Fruit fly (Drosophila melanogaster) whole organism, embryonic: ENCODE data around the gene CG31875.

ENCODE experiments used
- Abd-B ChIP-seq: fragments of 200-800 bp; sonication (Bioruptor generic); optimal IDR thresholded peaks from 2 replicates; lab custom pipeline; 2018; ENCODE audit warnings: missing biosample characterization, mild to moderate bottlenecking, missing genetic modification characterization, moderate library complexity
- Atf-2 ChIP-seq: fragments of 200-800 bp; sonication (Bioruptor generic); optimal IDR thresholded peaks from 2 replicates; lab custom pipeline; 2016; ENCODE audit warnings: missing biosample characterization, missing genetic modification characterization
- Atf3 ChIP-seq: fragments of 200-800 bp; sonication (Bioruptor generic); optimal IDR thresholded peaks from 3 replicates; lab custom pipeline; 2016; ENCODE audit warnings: missing biosample characterization, missing genetic modification characterization
- CG10979 ChIP-seq: fragments of 200-800 bp; sonication (Bioruptor generic); optimal IDR thresholded peaks from 2 replicates; lab custom pipeline; 2018; ENCODE audit warnings: missing biosample characterization, mild to moderate bottlenecking, missing genetic modification characterization, moderate library complexity
- CG14050 ChIP-seq: fragments of 200-800 bp; sonication (Bioruptor generic); IDR thresholded peaks from 3 replicates; pipeline ENCODE4 v1.3.6; 2022; ENCODE audit warnings: missing biosample characterization, missing genetic modification characterization
- CG1647 ChIP-seq: fragments of 200-800 bp; sonication (Bioruptor generic); optimal IDR thresholded peaks from 3 replicates; lab custom pipeline; 2016; ENCODE audit warnings: missing biosample characterization, missing genetic modification characterization
- CG16815 ChIP-seq: fragments of 200-800 bp; sonication (Bioruptor generic); optimal IDR thresholded peaks from 3 replicates; lab custom pipeline; 2017; ENCODE audit warnings: missing biosample characterization, mild to moderate bottlenecking, missing genetic modification characterization
- CG17612 ChIP-seq: fragments of 200-800 bp; sonication (Bioruptor generic); IDR thresholded peaks from 2 replicates; pipeline ENCODE4 v1.3.6; 2022; ENCODE audit warnings: missing biosample characterization, missing genetic modification characterization
- CG18764 ChIP-seq: fragments of 200-800 bp; sonication (Bioruptor generic); optimal IDR thresholded peaks from 3 replicates; lab custom pipeline; 2016; ENCODE audit warnings: missing biosample characterization, missing genetic modification characterization
- CG30431 ChIP-seq: fragments of 200-800 bp; sonication (Bioruptor generic); optimal IDR thresholded peaks from 2 replicates; lab custom pipeline; 2017; ENCODE audit warnings: missing biosample characterization, missing genetic modification characterization
- CG33213 ChIP-seq: fragments of 200-800 bp; sonication (Bioruptor generic); optimal IDR thresholded peaks from 3 replicates; lab custom pipeline; 2016; ENCODE audit warnings: missing biosample characterization, missing genetic modification characterization
- CG3847 ChIP-seq: fragments of 200-800 bp; sonication (Bioruptor generic); IDR thresholded peaks from 2 replicates; pipeline ENCODE4 v1.3.6; 2022; ENCODE audit warnings: missing biosample characterization, missing genetic modification characterization
- CG4617 ChIP-seq: fragments of 200-800 bp; sonication (Bioruptor generic); optimal IDR thresholded peaks from 3 replicates; lab custom pipeline; 2016; ENCODE audit warnings: missing biosample characterization, missing genetic modification characterization, borderline replicate concordance
- CG6765 ChIP-seq: fragments of 200-800 bp; sonication (Bioruptor generic); optimal IDR thresholded peaks from 3 replicates; lab custom pipeline; 2017; ENCODE audit warnings: missing biosample characterization, mild to moderate bottlenecking, missing genetic modification characterization
- Dbx ChIP-seq: fragments of 200-800 bp; sonication (Bioruptor generic); IDR thresholded peaks from 3 replicates; pipeline ENCODE4 v1.3.6; 2022; ENCODE audit warnings: missing biosample characterization, missing genetic modification characterization
- Deaf1 ChIP-seq: fragments of 200-800 bp; optimal IDR thresholded peaks from 3 replicates; lab custom pipeline; 2019; ENCODE audit warnings: missing biosample characterization, mild to moderate bottlenecking, missing genetic modification characterization, moderate library complexity
- Dip2 ChIP-seq: fragments of 200-800 bp; sonication (Bioruptor generic); IDR thresholded peaks from 2 replicates; pipeline ENCODE4 v1.3.6; 2022; ENCODE audit warnings: missing biosample characterization, missing genetic modification characterization
- Doc2 ChIP-seq: fragments of 200-800 bp; sonication (Bioruptor generic); IDR thresholded peaks from 2 replicates; pipeline ENCODE4 v1.3.6; 2022; ENCODE audit warnings: missing biosample characterization, missing genetic modification characterization
- Doc3 ChIP-seq: fragments of 200-800 bp; sonication (Bioruptor generic); IDR thresholded peaks from 3 replicates; pipeline ENCODE4 v1.3.6; 2022; ENCODE audit warnings: missing biosample characterization, missing genetic modification characterization; ENCODE audit not compliant: partially characterized antibody
- Dp ChIP-seq: fragments of 200-800 bp; sonication (Bioruptor generic); optimal IDR thresholded peaks from 2 replicates; lab custom pipeline; 2018; ENCODE audit warnings: missing biosample characterization, mild to moderate bottlenecking, missing genetic modification characterization, moderate library complexity
- Elba2 ChIP-seq: fragments of 200-800 bp; sonication (Bioruptor generic); optimal IDR thresholded peaks from 3 replicates; lab custom pipeline; 2016; ENCODE audit warnings: missing biosample characterization, missing genetic modification characterization
- Fer3 ChIP-seq: fragments of 200-800 bp; sonication (Bioruptor generic); optimal IDR thresholded peaks from 2 replicates; lab custom pipeline; 2018; ENCODE audit warnings: missing biosample characterization, mild to moderate bottlenecking, missing genetic modification characterization, moderate library complexity
- HLH4C ChIP-seq: fragments of 200-800 bp; sonication (Bioruptor generic); IDR thresholded peaks from 3 replicates; pipeline ENCODE4 v1.3.6; 2022; ENCODE audit warnings: missing biosample characterization, missing genetic modification characterization; ENCODE audit not compliant: partially characterized antibody
- Lim3 ChIP-seq: fragments of 200-800 bp; sonication (Bioruptor generic); IDR thresholded peaks from 2 replicates; pipeline ENCODE4 v1.3.6; 2022; ENCODE audit warnings: missing biosample characterization, missing genetic modification characterization
- NFAT ChIP-seq: fragments of 200-800 bp; sonication (Bioruptor generic); IDR thresholded peaks from 2 replicates; pipeline ENCODE4 v1.3.6; 2022; ENCODE audit warnings: missing biosample characterization, missing genetic modification characterization
- Oaz ChIP-seq: fragments of 200-800 bp; sonication (Bioruptor generic); IDR thresholded peaks from 2 replicates; pipeline ENCODE4 v1.3.6; 2022; ENCODE audit warnings: missing biosample characterization, missing genetic modification characterization
- Usf ChIP-seq: fragments of 200-800 bp; sonication (Bioruptor generic); optimal IDR thresholded peaks from 2 replicates; lab custom pipeline; 2017; ENCODE audit warnings: missing genotype, missing biosample characterization, missing genetic modification characterization
- abd-A ChIP-seq: fragments of 200-800 bp; sonication (Bioruptor generic); optimal IDR thresholded peaks from 3 replicates; lab custom pipeline; 2019; ENCODE audit warnings: missing biosample characterization, mild to moderate bottlenecking, missing genetic modification characterization, moderate library complexity
- ap ChIP-seq: fragments of 200-800 bp; sonication (Bioruptor generic); IDR thresholded peaks from 2 replicates; pipeline ENCODE4 v1.3.6; 2022; ENCODE audit warnings: missing biosample characterization, missing genetic modification characterization
- bcd ChIP-seq: fragments of 200-800 bp; sonication (Bioruptor generic); optimal IDR thresholded peaks from 2 replicates; lab custom pipeline; 2017; ENCODE audit warnings: missing biosample characterization, mild to moderate bottlenecking, missing genetic modification characterization
- crol ChIP-seq: fragments of 200-800 bp; sonication (Bioruptor generic); IDR thresholded peaks from 2 replicates; pipeline ENCODE4 v1.3.6; 2022; ENCODE audit warnings: missing biosample characterization, missing genetic modification characterization
- fd102C ChIP-seq: fragments of 200-800 bp; sonication (Bioruptor generic); optimal IDR thresholded peaks from 2 replicates; lab custom pipeline; 2018; ENCODE audit warnings: missing biosample characterization, mild to moderate bottlenecking, missing genetic modification characterization, moderate library complexity
- gfzf ChIP-seq: fragments of 200-800 bp; sonication (Bioruptor generic); optimal IDR thresholded peaks from 2 replicates; lab custom pipeline; 2016; ENCODE audit warnings: missing biosample characterization, mild to moderate bottlenecking, missing genetic modification characterization, moderate library complexity
- grn ChIP-seq: fragments of 200-800 bp; sonication (Bioruptor generic); optimal IDR thresholded peaks from 3 replicates; lab custom pipeline; 2017; ENCODE audit warnings: missing biosample characterization, missing genetic modification characterization
- gt ChIP-seq: fragments of 200-800 bp; sonication (Bioruptor generic); IDR thresholded peaks from 2 replicates; pipeline ENCODE4 v1.3.6; 2022; ENCODE audit warnings: missing biosample characterization, missing genetic modification characterization
- insv ChIP-seq, 2 experiments: fragments of 200-800 bp; sonication (Bioruptor generic); optimal IDR thresholded peaks; 3 replicates each; lab custom pipeline; 2016 to 2018; ENCODE audit warnings: missing biosample characterization in 2 of 2, missing genetic modification characterization in 2 of 2
- jigr1 ChIP-seq: fragments of 200-800 bp; sonication (Bioruptor generic); IDR thresholded peaks from 3 replicates; pipeline ENCODE4 v1.3.6; 2022; ENCODE audit warnings: missing biosample characterization, missing genetic modification characterization
- klu ChIP-seq: fragments of 200-800 bp; sonication (Bioruptor generic); IDR thresholded peaks from 2 replicates; pipeline ENCODE4 v1.3.6; 2022; ENCODE audit warnings: missing biosample characterization, missing genetic modification characterization
- odd ChIP-seq: fragments of 200-800 bp; sonication (Bioruptor generic); optimal IDR thresholded peaks from 2 replicates; lab custom pipeline; 2017; ENCODE audit warnings: missing biosample characterization, mild to moderate bottlenecking, missing genetic modification characterization
- pan ChIP-seq, 4 experiments: fragments of >200 bp in 3 of 4; fragments of 200-800 bp in 1 of 4; sonication (Bioruptor generic) in 1 of 4; optimal IDR thresholded peaks in 3 of 4; IDR thresholded peaks in 1 of 4; 2 replicates each; pipeline versions ENCODE4 v1.3.6 to Lab custom; 2017 to 2022; ENCODE audit warnings: missing biosample characterization in 2 of 4, missing genetic modification characterization in 2 of 4, mixed read lengths in 1 of 4
- pnt ChIP-seq: fragments of 200-800 bp; sonication (Bioruptor generic); optimal IDR thresholded peaks from 3 replicates; lab custom pipeline; 2016; ENCODE audit warnings: missing biosample characterization, missing genetic modification characterization
- pros ChIP-seq: fragments of 200-800 bp; sonication (Bioruptor generic); optimal IDR thresholded peaks from 3 replicates; lab custom pipeline; 2019; ENCODE audit warnings: missing biosample characterization, mild to moderate bottlenecking, missing genetic modification characterization, moderate library complexity
- pum ChIP-seq: fragments of 200-800 bp; sonication (Bioruptor generic); optimal IDR thresholded peaks from 2 replicates; lab custom pipeline; 2016; ENCODE audit warnings: missing biosample characterization, missing genetic modification characterization
- repo ChIP-seq: fragments of 200-800 bp; sonication (Bioruptor generic); optimal IDR thresholded peaks from 2 replicates; lab custom pipeline; 2016; ENCODE audit warnings: missing biosample characterization, missing genetic modification characterization
- rib ChIP-seq: fragments of 200-800 bp; sonication (Bioruptor generic); IDR thresholded peaks from 2 replicates; pipeline ENCODE4 v1.3.6; 2022; ENCODE audit warnings: missing biosample characterization, missing genetic modification characterization
- stwl ChIP-seq: fragments of 200-800 bp; sonication (Bioruptor generic); optimal IDR thresholded peaks from 3 replicates; lab custom pipeline; 2018; ENCODE audit warnings: missing biosample characterization, mild to moderate bottlenecking, missing genetic modification characterization, moderate library complexity
- tna ChIP-seq: fragments of 200-800 bp; sonication (Bioruptor generic); IDR thresholded peaks from 2 replicates; pipeline ENCODE4 v1.3.6; 2022; ENCODE audit warnings: missing biosample characterization, missing genetic modification characterization; ENCODE audit not compliant: partially characterized antibody
- trem ChIP-seq: fragments of 200-800 bp; optimal IDR thresholded peaks from 3 replicates; lab custom pipeline; 2019; ENCODE audit warnings: missing biosample characterization, mild to moderate bottlenecking, missing genetic modification characterization, moderate library complexity
- ttk ChIP-seq: fragments of 200-800 bp; sonication (Bioruptor generic); IDR thresholded peaks from 2 replicates; pipeline ENCODE4 v2.1.2; 2022; ENCODE audit warnings: missing biosample characterization, missing genetic modification characterization

Gene CG31875

dm6 chr2L:9984078-9984772 is 18.3 kb downstream of the CG31875 start, which contains the start of gene bib (continued):
- no peak for TF ChIP-seq Dip2 (GFP tag; lab: Robert Waterston, UW)
- TF ChIP-seq CG4617 (GFP tag; lab: Kevin White, UChicago): peak; percentile 59
- no peak for TF ChIP-seq Elba2 (GFP tag; lab: Kevin White, UChicago)
- TF ChIP-seq Oaz: no peak
- TF ChIP-seq Abd-B (GFP tag; lab: Kevin White, UChicago): peak; percentile 76
- peak; percentile 86 for TF ChIP-seq bcd (GFP tag; lab: Kevin White, UChicago)
- peak; percentile 94 for TF ChIP-seq CG10979 (tag; lab: Kevin White, UChicago)
- no peak for TF ChIP-seq HLH4C (GFP tag; lab: Robert Waterston, UW)
- peak; percentile 93 for TF ChIP-seq trem
- TF ChIP-seq Dbx (GFP tag; lab: Robert Waterston, UW): 0 out of 3 replicates have a peak, but pooled peaks have one; percentile 19
- TF ChIP-seq Dp: no peak
- TF ChIP-seq gfzf (GFP tag; lab: Kevin White, UChicago): no peak
- peak; percentile 46 for TF ChIP-seq stwl (tag; lab: Kevin White, UChicago)
- no peak for TF ChIP-seq Atf-2 (GFP tag; lab: Kevin White, UChicago)
- no peak for TF ChIP-seq ap
- TF ChIP-seq tna: no peak
- TF ChIP-seq repo (GFP tag; lab: Kevin White, UChicago): no peak
- no peak for TF ChIP-seq pan (optimal IDR thresholded peaks at IDR 0.05; lab: Kevin White, UChicago)
- peak in 1 of 2 experiments; percentile 58 for TF ChIP-seq pan (GFP tag; optimal IDR thresholded peaks at IDR 0.05 in 1 of 2, IDR thresholded peaks at IDR 0.05 in 1 of 2)
- TF ChIP-seq gt (GFP tag; lab: Robert Waterston, UW): 0 out of 2 replicates have a peak, but pooled peaks have one; percentile 43
- no peak; the same call in 1 of the 2 replicates for TF ChIP-seq klu (GFP tag; lab: Robert Waterston, UW)
- TF ChIP-seq grn (GFP tag; lab: Kevin White, UChicago): peak; percentile 46
- peak; percentile 78 for TF ChIP-seq fd102C (GFP tag; lab: Kevin White, UChicago)
- TF ChIP-seq crol: no peak
- TF ChIP-seq Atf3 (GFP tag; lab: Kevin White, UChicago): no peak
- peak; percentile 39; the same call in 1 of the 3 replicates for TF ChIP-seq CG14050 (GFP tag; lab: Robert Waterston, UW)
- TF ChIP-seq pros: peak; percentile 60
- peak; percentile 66 for TF ChIP-seq Usf
- peak; percentile 79 for TF ChIP-seq odd (GFP tag; lab: Kevin White, UChicago)
- TF ChIP-seq rib (GFP tag; lab: Robert Waterston, UW): no peak
- TF ChIP-seq ttk: peak; percentile 62; the same call in 1 of the 2 replicates
- TF ChIP-seq Fer3 (tag; lab: Kevin White, UChicago): peak; percentile 54
- TF ChIP-seq Lim3 (GFP tag; lab: Robert Waterston, UW): no peak
- TF ChIP-seq abd-A (tag; lab: Kevin White, UChicago): no peak
- TF ChIP-seq Doc3 (GFP tag; lab: Robert Waterston, UW): no peak
- TF ChIP-seq NFAT (GFP tag; lab: Robert Waterston, UW): no peak
- TF ChIP-seq CG33213 (GFP tag; lab: Kevin White, UChicago): no peak
- peak; percentile 86 for TF ChIP-seq CG16815 (GFP tag; lab: Kevin White, UChicago)
- TF ChIP-seq Deaf1 (tag; lab: Kevin White, UChicago): peak; percentile 74
- no peak for TF ChIP-seq Doc2 (GFP tag; lab: Robert Waterston, UW)
- TF ChIP-seq CG1647 (GFP tag; lab: Kevin White, UChicago): no peak
- peak; percentile 28 for TF ChIP-seq pnt (GFP tag; lab: Kevin White, UChicago)
- TF ChIP-seq CG3847 (GFP tag; lab: Robert Waterston, UW): no peak
- peak; percentile 6 for TF ChIP-seq pum (GFP tag; lab: Kevin White, UChicago)
- TF ChIP-seq CG30431 (GFP tag; lab: Kevin White, UChicago): peak; percentile 82
- TF ChIP-seq CG18764 (GFP tag; lab: Kevin White, UChicago): peak; percentile 71
- TF ChIP-seq CG6765: peak; percentile 47
- TF ChIP-seq jigr1 (GFP tag; lab: Robert Waterston, UW): 0 out of 3 replicates have a peak, but pooled peaks have one; percentile 15
- peak in 1 of 2 experiments; percentile 25 for TF ChIP-seq insv (GFP tag; optimal IDR thresholded peaks at IDR 0.05; lab: Kevin White, UChicago)
- no peak for TF ChIP-seq CG17612 (GFP tag; lab: Robert Waterston, UW)
